Worm (Caenorhabditis elegans): ENCODE measurements around the gene cyk-1.

Gene cyk-1

ce11 chrIII:7068520-7069113 lies 39.6 kb upstream of the cyk-1 start, which contains the start of the genes ubc-18 and R01H2.8:
Gene ubc-18 (minus strand): TSS chrIII:7068570.
Gene R01H2.8 (plus strand): TSS chrIII:7069063.
- TF ChIP-seq mep-1 (tag; optimal IDR thresholded peaks at IDR 0.05) = peak; percentile 5
- no peak for TF ChIP-seq hlh-1 (tag; optimal IDR thresholded peaks at IDR 0.05)
- no peak for TF ChIP-seq nhr-76 (tag; optimal IDR thresholded peaks at IDR 0.05)
- TF ChIP-seq unc-120 (tag; optimal IDR thresholded peaks at IDR 0.05; ENCODE audit: poor library complexity, severe bottlenecking) = peak; percentile 80
- TF ChIP-seq lsy-2 (tag; optimal IDR thresholded peaks at IDR 0.05) = peak; percentile 18
- TF ChIP-seq mab-5 (tag; optimal IDR thresholded peaks at IDR 0.05) = no peak
- TF ChIP-seq drap-1 (GFP tag; optimal IDR thresholded peaks at IDR 0.05) = no peak
- TF ChIP-seq nhr-28 (tag; optimal IDR thresholded peaks at IDR 0.05) = no peak
- TF ChIP-seq nhr-237 (tag; optimal IDR thresholded peaks at IDR 0.05) = peak; percentile 42
- TF ChIP-seq blmp-1 (tag; optimal IDR thresholded peaks at IDR 0.05) = no peak
- no peak for TF ChIP-seq ztf-11 (tag; optimal IDR thresholded peaks at IDR 0.05)
- TF ChIP-seq cnd-1 (tag; optimal IDR thresholded peaks at IDR 0.05) = no peak
- no peak for TF ChIP-seq zip-8 (tag; optimal IDR thresholded peaks at IDR 0.05)
- no peak for TF ChIP-seq sem-2 (GFP tag; optimal IDR thresholded peaks at IDR 0.05)

ce11 chrIII:7067385-7067896 lies 38.4 kb upstream of the cyk-1 start, which contains the start of gene ger-1:
Gene ger-1 (minus strand): TSS chrIII:7067477.
- no peak for TF ChIP-seq nhr-28 (tag; optimal IDR thresholded peaks at IDR 0.05)
- no peak for TF ChIP-seq ceh-39 (tag; optimal IDR thresholded peaks at IDR 0.05)
- TF ChIP-seq flh-1 (GFP tag; optimal IDR thresholded peaks at IDR 0.05) = no peak
- TF ChIP-seq nhr-12 (tag; optimal IDR thresholded peaks at IDR 0.05) = no peak
- no peak for TF ChIP-seq nhr-237 (tag; optimal IDR thresholded peaks at IDR 0.05)
- TF ChIP-seq elt-1 (tag; optimal IDR thresholded peaks at IDR 0.05; ENCODE audit: borderline replicate concordance, insufficient read depth) = peak; percentile 30
- peak; percentile 3 for TF ChIP-seq ham-2 (GFP tag; optimal IDR thresholded peaks at IDR 0.05)
- no peak for TF ChIP-seq M03D4.4 (tag; optimal IDR thresholded peaks at IDR 0.05)
- no peak for TF ChIP-seq ztf-11 (tag; optimal IDR thresholded peaks at IDR 0.05)

- TF ChIP-seq hlh-1 (tag; optimal IDR thresholded peaks at IDR 0.05) = no peak
- no peak for TF ChIP-seq ces-1 (GFP tag; optimal IDR thresholded peaks at IDR 0.05)
- TF ChIP-seq nhr-2 (tag; optimal IDR thresholded peaks at IDR 0.05) = no peak
- TF ChIP-seq ceh-43 (GFP tag; optimal IDR thresholded peaks at IDR 0.05) = no peak
- TF ChIP-seq lsy-2 (tag; optimal IDR thresholded peaks at IDR 0.05) = no peak
- no peak for TF ChIP-seq ceh-39 (tag; optimal IDR thresholded peaks at IDR 0.05)
- no peak for TF ChIP-seq snpc-4 (tag; optimal IDR thresholded peaks at IDR 0.05)
- no peak for TF ChIP-seq ceh-83 (GFP tag; optimal IDR thresholded peaks at IDR 0.05)
- TF ChIP-seq blmp-1 (tag; optimal IDR thresholded peaks at IDR 0.05) = no peak
- no peak for TF ChIP-seq ham-2 (GFP tag; optimal IDR thresholded peaks at IDR 0.05)
- no peak for TF ChIP-seq ztf-11 (tag; optimal IDR thresholded peaks at IDR 0.05)
- TF ChIP-seq nhr-28 (tag; optimal IDR thresholded peaks at IDR 0.05) = no peak
- TF ChIP-seq mls-2 (tag; optimal IDR thresholded peaks at IDR 0.05) = no peak
Observed at ce11 chrIII:7064185-7064584, 35.2 kb upstream of the cyk-1 start, which contains the start of gene R01H2.4. Gene R01H2.4 (minus strand): TSS chrIII:7064285.

- TF ChIP-seq nhr-12 (tag; optimal IDR thresholded peaks at IDR 0.05) = no peak
- TF ChIP-seq flh-1 (GFP tag; optimal IDR thresholded peaks at IDR 0.05) = no peak
- TF ChIP-seq tbx-8 (GFP tag; optimal IDR thresholded peaks at IDR 0.05) = no peak
- no peak for TF ChIP-seq nhr-2 (tag; optimal IDR thresholded peaks at IDR 0.05)
- TF ChIP-seq drap-1 (GFP tag; optimal IDR thresholded peaks at IDR 0.05) = no peak
- TF ChIP-seq elt-1 (tag; optimal IDR thresholded peaks at IDR 0.05; ENCODE audit: borderline replicate concordance, insufficient read depth) = no peak
- no peak for TF ChIP-seq hlh-1 (tag; optimal IDR thresholded peaks at IDR 0.05)
- TF ChIP-seq unc-62 (GFP tag; optimal IDR thresholded peaks at IDR 0.05) = no peak
- no peak for TF ChIP-seq ham-2 (GFP tag; optimal IDR thresholded peaks at IDR 0.05)
- TF ChIP-seq nhr-237 (tag; optimal IDR thresholded peaks at IDR 0.05) = no peak
- TF ChIP-seq lsy-2 (tag; optimal IDR thresholded peaks at IDR 0.05) = no peak
- TF ChIP-seq bed-3 (GFP tag; optimal IDR thresholded peaks at IDR 0.05) = no peak
Observed at ce11 chrIII:7063061-7063460, 34.1 kb upstream of the cyk-1 start.

ce11 chrIII:7062580-7062979 lies 33.6 kb upstream of the cyk-1 start, which contains the start of gene R01H2.1:
Gene R01H2.1 (plus strand): TSS chrIII:7062880.
- TF ChIP-seq ztf-11 (tag; optimal IDR thresholded peaks at IDR 0.05) (no peak), snpc-4 (tag; optimal IDR thresholded peaks at IDR 0.05) (no peak), tbx-8 (GFP tag; optimal IDR thresholded peaks at IDR 0.05) (no peak), ceh-43 (GFP tag; optimal IDR thresholded peaks at IDR 0.05) (no peak), nhr-12 (tag; optimal IDR thresholded peaks at IDR 0.05) (no peak), lsy-2 (tag; optimal IDR thresholded peaks at IDR 0.05) (no peak), lin-13 (tag; optimal IDR thresholded peaks at IDR 0.05) (no peak), nhr-2 (tag; optimal IDR thresholded peaks at IDR 0.05) (no peak), flh-1 (GFP tag; optimal IDR thresholded peaks at IDR 0.05) (no peak)
